Worm (Caenorhabditis elegans): Measurements from ENCODE around the gene unc-83.

Gene unc-83

ce11 chrV:6427433-6427832 is 37.4 kb upstream of the unc-83 start:
- TF ChIP-seq ceh-30 (tag; optimal IDR thresholded peaks at IDR 0.05): peak; percentile 33
- TF ChIP-seq ceh-18 (tag; optimal IDR thresholded peaks at IDR 0.05): no peak
- peak; percentile 26 for TF ChIP-seq nfya-1 (tag; optimal IDR thresholded peaks at IDR 0.05)
- no peak for TF ChIP-seq pax-1 (tag; optimal IDR thresholded peaks at IDR 0.05)
- TF ChIP-seq rnt-1 (tag; optimal IDR thresholded peaks at IDR 0.05): peak; percentile 67
- TF ChIP-seq tbx-2 (tag; optimal IDR thresholded peaks at IDR 0.05): peak; percentile 18
- no peak for TF ChIP-seq pat-9 (tag; optimal IDR thresholded peaks at IDR 0.05)
- TF ChIP-seq sox-4 (tag; optimal IDR thresholded peaks at IDR 0.05): no peak
- peak; percentile 27 for TF ChIP-seq K09A11.1 (tag; optimal IDR thresholded peaks at IDR 0.05; ENCODE audit: insufficient read depth)
- TF ChIP-seq ttx-3 (tag; optimal IDR thresholded peaks at IDR 0.05): no peak
- no peak for TF ChIP-seq unc-3 (GFP tag; conservative IDR thresholded peaks at IDR 0.05)
- no peak for TF ChIP-seq unc-3 (tag; optimal IDR thresholded peaks at IDR 0.05)

- TF ChIP-seq hlh-30 (tag; optimal IDR thresholded peaks at IDR 0.05; ENCODE audit: insufficient read depth): peak; percentile 6
- TF ChIP-seq sox-2 (GFP tag; IDR thresholded peaks at IDR 0.05): no peak
- no peak for TF ChIP-seq madf-2 (tag; optimal IDR thresholded peaks at IDR 0.05)
These were observed 35.0 kb upstream of the unc-83 start, which contains the start of gene alh-4 for ce11 chrV:6429870-6430339. alh-4 (minus strand) TSS chrV:6429920.

- no peak for TF ChIP-seq fkh-6 (tag; optimal IDR thresholded peaks at IDR 0.05)
- TF ChIP-seq ztf-16 (tag; optimal IDR thresholded peaks at IDR 0.05): no peak
- peak; percentile 46 for TF ChIP-seq elt-2 (tag; optimal IDR thresholded peaks at IDR 0.05)
- peak; percentile 4 for TF ChIP-seq hlh-30 (tag; optimal IDR thresholded peaks at IDR 0.05; ENCODE audit: insufficient read depth)
These were observed 34.1 kb upstream of the unc-83 start for ce11 chrV:6430526-6431371.

- peak; percentile 8 for TF ChIP-seq nfya-1 (tag; optimal IDR thresholded peaks at IDR 0.05)
- TF ChIP-seq ceh-2 (tag; optimal IDR thresholded peaks at IDR 0.05): peak; percentile 67
- peak; percentile 74 for TF ChIP-seq ceh-31 (tag; optimal IDR thresholded peaks at IDR 0.05)
- TF ChIP-seq C08G9.2 (tag; optimal IDR thresholded peaks at IDR 0.05): peak; percentile 80
- no peak for TF ChIP-seq mec-3 (tag; optimal IDR thresholded peaks at IDR 0.05; ENCODE audit: borderline replicate concordance)
- TF ChIP-seq ets-4 (tag; optimal IDR thresholded peaks at IDR 0.05): peak; percentile 53
- no peak for TF ChIP-seq ceh-45 (GFP tag; IDR thresholded peaks at IDR 0.05)
- TF ChIP-seq tbx-7 (tag; optimal IDR thresholded peaks at IDR 0.05): peak; percentile 7
- TF ChIP-seq ref-2 (tag; optimal IDR thresholded peaks at IDR 0.05): peak; percentile 7
- peak; percentile 15 for TF ChIP-seq hlh-8 (tag; optimal IDR thresholded peaks at IDR 0.05)
- no peak for TF ChIP-seq ceh-19 (GFP tag; optimal IDR thresholded peaks at IDR 0.05)
- TF ChIP-seq tbx-2 (tag; optimal IDR thresholded peaks at IDR 0.05): peak; percentile 68
- TF ChIP-seq unc-42 (tag; optimal IDR thresholded peaks at IDR 0.05): peak; percentile 35
- TF ChIP-seq hlh-30 (tag; optimal IDR thresholded peaks at IDR 0.05; ENCODE audit: insufficient read depth): no peak
These were observed 31.3 kb upstream of the unc-83 start, which contains the start of the genes gad-1 and erfa-1 for ce11 chrV:6433446-6434178. gad-1 (minus strand) TSS chrV:6433496. erfa-1 (plus strand) TSS chrV:6434128.

ce11 chrV:6436332-6436731 is 28.5 kb upstream of the unc-83 start, which contains the start of gene hpo-19:
hpo-19 (plus strand) TSS chrV:6436645.
- TF ChIP-seq unc-86 (tag; optimal IDR thresholded peaks at IDR 0.05) (no peak), ceh-2 (tag; optimal IDR thresholded peaks at IDR 0.05) (no peak), ceh-45 (GFP tag; IDR thresholded peaks at IDR 0.05) (no peak)
